Worm (Caenorhabditis elegans) whole organism, L4 larva: ENCODE data around the gene srlf-11.
A peak's percentile ranks its signal among the peaks of the same experiment; 100 is the strongest.

Experiments used
- F10B5.3 ChIP-seq: sonication (generic microtip); optimal IDR thresholded peaks from 2 replicates; lab custom pipeline; 2016; ENCODE audit warnings: mild to moderate bottlenecking, missing genetic modification characterization, missing compliant biosample characterization
- F37D6.2 ChIP-seq: sonication (generic microtip); optimal IDR thresholded peaks from 2 replicates; lab custom pipeline; 2016; ENCODE audit warnings: mild to moderate bottlenecking, missing genetic modification characterization, missing compliant biosample characterization
- R02D3.7 ChIP-seq: fragments of 150-350 bp; sonication (generic microtip); optimal IDR thresholded peaks from 3 replicates; lab custom pipeline; 2014; ENCODE audit warnings: missing biosample characterization, missing genetic modification characterization
- T20F7.1 ChIP-seq: fragments of 200-800 bp; sonication (Bioruptor generic); optimal IDR thresholded peaks from 2 replicates; lab custom pipeline; 2018; ENCODE audit warnings: mild to moderate bottlenecking, missing genetic modification characterization, missing compliant biosample characterization
- Y105C5A.15 ChIP-seq: fragments of 200-800 bp; sonication (Bioruptor generic); IDR thresholded peaks from 2 replicates; pipeline ENCODE4 v1.3.6; 2022; ENCODE audit warnings: missing genetic modification characterization, missing compliant biosample characterization
- ZK546.5 ChIP-seq, 2 experiments: sonication (generic microtip); optimal IDR thresholded peaks; 2 replicates each; lab custom pipeline; 2017; ENCODE audit warnings: missing biosample characterization in 2 of 2, missing genetic modification characterization in 2 of 2
- aly-2 ChIP-seq: sonication (generic microtip); optimal IDR thresholded peaks from 2 replicates; lab custom pipeline; 2018; ENCODE audit warnings: missing biosample characterization, missing genetic modification characterization
- ama-1 ChIP-seq: fragments of 150-350 bp; optimal IDR thresholded peaks from 2 replicates; lab custom pipeline; 2014; ENCODE audit warnings: inconsistent platforms, mixed read lengths
- attf-4 ChIP-seq: sonication (generic microtip); optimal IDR thresholded peaks from 3 replicates; lab custom pipeline; 2017; ENCODE audit warnings: missing biosample characterization, missing genetic modification characterization
- ceh-20 ChIP-seq: fragments of 200-800 bp; sonication (Bioruptor generic); IDR thresholded peaks from 2 replicates; pipeline ENCODE4 v1.3.6; 2022; ENCODE audit warnings: missing genetic modification reagents, missing genetic modification characterization, missing compliant biosample characterization
- ceh-28 ChIP-seq: fragments of 150-350 bp; optimal IDR thresholded peaks from 2 replicates; lab custom pipeline; 2014; ENCODE audit warnings: missing biosample characterization, missing genetic modification reagents, missing genetic modification characterization
- ceh-32 ChIP-seq: sonication (generic microtip); optimal IDR thresholded peaks from 2 replicates; lab custom pipeline; 2016; ENCODE audit warnings: mild to moderate bottlenecking, missing genetic modification characterization, missing compliant biosample characterization; ENCODE audit not compliant: poor library complexity
- ceh-44 ChIP-seq: fragments of 200-800 bp; sonication (Bioruptor generic); IDR thresholded peaks from 2 replicates; pipeline ENCODE4 v1.3.6; 2022; ENCODE audit warnings: missing genetic modification reagents, missing genetic modification characterization, missing compliant biosample characterization
- daf-12 ChIP-seq: fragments of 150-350 bp; optimal IDR thresholded peaks from 2 replicates; lab custom pipeline; 2014; ENCODE audit warnings: missing biosample characterization, missing genetic modification reagents, missing genetic modification characterization
- daf-19 ChIP-seq: fragments of 200-800 bp; sonication (Bioruptor generic); conservative IDR thresholded peaks from 2 replicates; pipeline ENCODE4 v1.3.6; 2022; ENCODE audit warnings: missing genetic modification characterization, missing compliant biosample characterization
- dmd-6 ChIP-seq: fragments of 200-800 bp; sonication (Bioruptor generic); IDR thresholded peaks from 2 replicates; pipeline ENCODE4 v1.3.6; 2022; ENCODE audit warnings: missing genetic modification reagents, missing genetic modification characterization, missing compliant biosample characterization
- dmd-8 ChIP-seq: fragments of 200-800 bp; sonication (Bioruptor generic); IDR thresholded peaks from 2 replicates; pipeline ENCODE4 v1.3.6; 2022; ENCODE audit warnings: missing genetic modification characterization, missing compliant biosample characterization
- dve-1 ChIP-seq: sonication (generic microtip); optimal IDR thresholded peaks from 2 replicates; lab custom pipeline; 2017; ENCODE audit warnings: antibody characterized with exemption, mild to moderate bottlenecking, missing genetic modification characterization, missing compliant biosample characterization; ENCODE audit not compliant: insufficient read depth
- egl-27 ChIP-seq: sonication (generic microtip); optimal IDR thresholded peaks from 3 replicates; lab custom pipeline; 2017; ENCODE audit warnings: missing biosample characterization, missing genetic modification reagents, missing genetic modification characterization
- fkh-10 ChIP-seq: fragments of 150-350 bp; optimal IDR thresholded peaks from 2 replicates; lab custom pipeline; 2014; ENCODE audit warnings: missing biosample characterization, missing genetic modification reagents, missing genetic modification characterization
- hlh-11 ChIP-seq: fragments of 200-800 bp; sonication (Bioruptor generic); optimal IDR thresholded peaks from 2 replicates; lab custom pipeline; 2018; ENCODE audit warnings: mild to moderate bottlenecking, missing genetic modification characterization, missing compliant biosample characterization
- hlh-30 ChIP-seq: sonication (generic microtip); optimal IDR thresholded peaks from 2 replicates; lab custom pipeline; 2017; ENCODE audit warnings: antibody characterized with exemption, mild to moderate bottlenecking, missing genetic modification characterization, missing compliant biosample characterization; ENCODE audit not compliant: insufficient read depth
- hmg-1.1 ChIP-seq: fragments of 200-800 bp; sonication (Bioruptor generic); IDR thresholded peaks from 2 replicates; pipeline ENCODE4 v1.3.6; 2022; ENCODE audit warnings: missing genetic modification reagents, missing genetic modification characterization, missing compliant biosample characterization
- lin-15B ChIP-seq: fragments of 150-350 bp; sonication (generic microtip); optimal IDR thresholded peaks from 3 replicates; lab custom pipeline; 2014; ENCODE audit warnings: missing biosample characterization, missing genetic modification characterization
- lin-29 ChIP-seq: fragments of 200-800 bp; sonication (Bioruptor generic); IDR thresholded peaks from 2 replicates; pipeline ENCODE4 v1.3.6; 2022; ENCODE audit warnings: missing genetic modification reagents, missing genetic modification characterization, missing compliant biosample characterization
- mdl-1 ChIP-seq, 2 experiments: fragments of 150-350 bp in 1 of 2; sonication (generic microtip) in 1 of 2; optimal IDR thresholded peaks; 2 replicates each; lab custom pipeline; 2014 to 2017; ENCODE audit warnings: missing biosample characterization in 2 of 2, missing genetic modification characterization in 2 of 2
- mdt-29 ChIP-seq: fragments of 200-800 bp; sonication (Bioruptor generic); IDR thresholded peaks from 2 replicates; pipeline ENCODE4 v1.3.6; 2022; ENCODE audit warnings: missing genetic modification reagents, missing genetic modification characterization, missing compliant biosample characterization
- mep-1 ChIP-seq: fragments of 150-350 bp; sonication (generic microtip); optimal IDR thresholded peaks from 3 replicates; lab custom pipeline; 2014; ENCODE audit warnings: missing biosample characterization, missing genetic modification characterization
- mes-2 ChIP-seq: sonication (generic microtip); optimal IDR thresholded peaks from 2 replicates; lab custom pipeline; 2016; ENCODE audit warnings: missing genotype, mild to moderate bottlenecking, missing genetic modification characterization, missing compliant biosample characterization; ENCODE audit not compliant: poor library complexity, severe bottlenecking
- mxl-3 ChIP-seq: fragments of 200-800 bp; sonication (Bioruptor generic); optimal IDR thresholded peaks from 2 replicates; lab custom pipeline; 2018; ENCODE audit warnings: mild to moderate bottlenecking, missing genetic modification characterization, missing compliant biosample characterization
- nhr-11 ChIP-seq: fragments of 150-350 bp; optimal IDR thresholded peaks from 2 replicates; lab custom pipeline; 2014; ENCODE audit warnings: missing biosample characterization, missing genetic modification characterization
- nhr-25 ChIP-seq: sonication (generic microtip); optimal IDR thresholded peaks from 2 replicates; lab custom pipeline; 2017; ENCODE audit warnings: missing genetic modification characterization, mild to moderate bottlenecking, missing compliant biosample characterization, antibody characterized with exemption, moderate library complexity, borderline replicate concordance; ENCODE audit not compliant: insufficient read depth
- nhr-42 ChIP-seq: fragments of 200-800 bp; sonication (Bioruptor generic); IDR thresholded peaks from 2 replicates; pipeline ENCODE4 v1.3.6; 2022; ENCODE audit warnings: missing genetic modification characterization, missing compliant biosample characterization
- nhr-6 ChIP-seq: fragments of 150-350 bp; optimal IDR thresholded peaks from 2 replicates; lab custom pipeline; 2014; ENCODE audit warnings: missing biosample characterization, missing genetic modification characterization
- nhr-77 ChIP-seq: fragments of 150-350 bp; optimal IDR thresholded peaks from 2 replicates; lab custom pipeline; 2014; ENCODE audit warnings: missing biosample characterization, missing genetic modification characterization
- pha-4 ChIP-seq, 2 experiments: fragments of 150-350 bp in 1 of 2; fragments of 200-800 bp in 1 of 2; sonication (Bioruptor generic) in 1 of 2; IDR thresholded peaks in 1 of 2; optimal IDR thresholded peaks in 1 of 2; 2 replicates each; pipeline versions ENCODE4 v1.3.6 to Lab custom; 2014 to 2022; ENCODE audit warnings: missing genetic modification characterization in 2 of 2, missing genetic modification reagents in 2 of 2, missing biosample characterization in 1 of 2, missing compliant biosample characterization in 1 of 2
- php-3 ChIP-seq: fragments of 200-800 bp; sonication (Bioruptor generic); IDR thresholded peaks from 2 replicates; pipeline ENCODE4 v1.3.6; 2022; ENCODE audit warnings: missing genetic modification reagents, missing genetic modification characterization, missing compliant biosample characterization
- sdz-12 ChIP-seq: fragments of 200-800 bp; sonication (Bioruptor generic); optimal IDR thresholded peaks from 2 replicates; lab custom pipeline; 2018; ENCODE audit warnings: mild to moderate bottlenecking, missing genetic modification characterization, missing compliant biosample characterization
- snpc-1.2 ChIP-seq: fragments of 200-800 bp; sonication (Bioruptor generic); IDR thresholded peaks from 2 replicates; pipeline ENCODE4 v1.3.6; 2022; ENCODE audit warnings: missing genetic modification reagents, missing genetic modification characterization, missing compliant biosample characterization
- snpc-4 ChIP-seq: fragments of 150-350 bp; optimal IDR thresholded peaks from 2 replicates; lab custom pipeline; 2014; ENCODE audit warnings: missing biosample characterization, missing genetic modification characterization
- spr-3 ChIP-seq: fragments of 200-800 bp; sonication (Bioruptor generic); optimal IDR thresholded peaks from 2 replicates; lab custom pipeline; 2018; ENCODE audit warnings: mild to moderate bottlenecking, missing genetic modification characterization, missing compliant biosample characterization
- unc-130 ChIP-seq: sonication (generic microtip); optimal IDR thresholded peaks from 2 replicates; lab custom pipeline; 2016; ENCODE audit warnings: missing genetic modification reagents, missing genetic modification characterization, missing compliant biosample characterization
- zfp-2 ChIP-seq: sonication (generic microtip); optimal IDR thresholded peaks from 2 replicates; lab custom pipeline; 2016; ENCODE audit warnings: mild to moderate bottlenecking, missing genetic modification characterization, missing compliant biosample characterization
- zfp-3 ChIP-seq: fragments of 200-800 bp; sonication (Bioruptor generic); conservative IDR thresholded peaks from 2 replicates; pipeline ENCODE4 v1.3.6; 2022; ENCODE audit warnings: missing genetic modification reagents, missing genetic modification characterization, missing compliant biosample characterization
- zip-11 ChIP-seq: fragments of 200-800 bp; sonication (Bioruptor generic); IDR thresholded peaks from 2 replicates; pipeline ENCODE4 v1.3.6; 2022; ENCODE audit warnings: missing genetic modification characterization, missing compliant biosample characterization
- zip-2 ChIP-seq: fragments of 150-350 bp; optimal IDR thresholded peaks from 2 replicates; lab custom pipeline; 2014; ENCODE audit warnings: missing biosample characterization, missing genetic modification characterization

The srlf-11 gene

DNA sequence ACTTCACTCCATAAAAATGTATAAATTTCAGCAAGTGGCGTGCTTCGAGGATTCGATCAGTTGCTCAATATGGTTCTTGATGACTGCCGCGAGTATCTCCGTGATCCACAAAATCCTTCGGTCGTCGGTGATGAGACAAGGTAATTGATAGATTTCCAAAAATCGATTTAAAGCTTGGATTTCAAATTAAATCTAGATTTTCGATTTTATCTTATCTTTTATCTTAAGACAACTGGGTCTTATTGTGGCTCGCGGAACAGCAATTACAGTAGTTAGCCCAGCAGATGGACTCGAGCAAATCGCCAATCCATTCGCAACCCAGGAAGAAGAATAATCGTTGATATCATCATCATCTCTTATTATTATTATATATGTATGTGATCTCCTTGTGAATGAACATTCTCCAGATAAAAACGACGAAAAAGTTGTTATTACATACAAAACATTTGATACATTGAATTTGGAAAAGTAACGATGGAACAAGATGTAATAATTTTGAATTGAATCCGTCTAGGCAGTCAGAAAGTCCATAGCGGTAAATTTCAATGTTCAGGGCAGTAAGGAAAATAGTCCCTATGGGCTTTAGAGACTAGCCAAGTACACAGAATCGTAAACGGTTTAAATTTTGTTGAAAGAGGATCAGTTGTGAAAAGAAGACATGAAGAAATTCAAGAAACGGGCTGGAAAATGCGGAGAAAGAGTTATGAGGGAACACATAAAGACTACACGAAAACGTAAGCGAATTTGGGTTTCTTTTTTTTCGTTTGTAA, 48.1 kb upstream of the srlf-11 start (continued):
- TF ChIP-seq zip-2 (no peak), php-3 (GFP tag; lab: Robert Waterston, UW) (no peak; the same call in 1 of the 2 replicates), daf-19 (no peak), zip-11 (no peak), unc-130 (GFP tag; lab: Kevin White, UChicago) (no peak)

DNA sequence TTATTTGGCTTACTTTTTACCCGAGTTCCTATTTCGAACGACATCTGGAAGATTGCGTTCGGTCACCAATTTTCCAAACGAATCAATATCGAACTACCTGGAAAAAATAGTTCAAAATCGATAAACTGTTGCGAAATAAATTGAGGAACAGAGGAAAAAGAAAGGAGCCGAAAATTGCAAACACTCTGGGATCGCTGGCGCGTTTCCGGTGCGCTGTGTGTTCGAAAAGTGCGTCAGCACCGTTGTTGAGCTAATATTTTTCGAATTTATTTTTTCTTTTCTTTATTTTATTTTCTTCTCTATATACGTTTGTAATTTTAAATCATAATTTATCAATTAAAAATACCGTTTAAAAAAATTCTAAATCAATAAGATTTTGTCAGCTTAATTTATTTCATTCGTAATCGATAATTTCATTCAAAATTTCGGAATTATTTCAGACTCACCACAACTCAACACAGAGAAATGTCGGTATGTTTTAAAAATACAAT, 47.3 kb upstream of the srlf-11 start, which contains the start of the genes dnc-1 and lsm-7:
dnc-1 (minus strand) TSS at position 142 of the 491 bp plus-strand sequence.
lsm-7 (plus strand) TSS at position 441 of the 491 bp plus-strand sequence.
- TF ChIP-seq daf-12 (tag; lab: Kevin White, UChicago) (no peak), unc-130 (GFP tag; lab: Kevin White, UChicago) (peak; percentile 6), mes-2 (tag; lab: Kevin White, UChicago) (peak; percentile 80), dmd-6 (GFP tag; lab: Robert Waterston, UW) (peak; percentile 71), mdl-1 (tag; optimal IDR thresholded peaks at IDR 0.05; lab: Kevin White, UChicago) (peak in 1 of 2 experiments; percentile 48), attf-4 (tag; lab: Kevin White, UChicago) (no peak), T20F7.1 (peak; percentile 66), sdz-12 (GFP tag; lab: Kevin White, UChicago) (no peak), spr-3 (no peak), dve-1 (tag; lab: Kevin White, UChicago) (peak; percentile 79), dmd-8 (GFP tag; lab: Robert Waterston, UW) (peak; percentile 16; the same call in 1 of the 2 replicates), hlh-30 (tag; lab: Kevin White, UChicago) (peak; percentile 75), ama-1 (lab: Kevin White, UChicago) (peak; percentile 8), nhr-25 (tag; lab: Kevin White, UChicago) (peak; percentile 2), nhr-11 (tag; lab: Kevin White, UChicago) (peak; percentile 41), ceh-32 (tag; lab: Kevin White, UChicago) (no peak), ceh-20 (GFP tag; lab: Robert Waterston, UW) (peak; percentile 65), zfp-2 (tag; lab: Kevin White, UChicago) (no peak), ceh-28 (tag; lab: Kevin White, UChicago) (no peak), snpc-4 (no peak), ZK546.5 (tag; optimal IDR thresholded peaks at IDR 0.05; lab: Kevin White, UChicago) (no peak), mdt-29 (peak; percentile 25; the same call in 1 of the 2 replicates), nhr-42 (GFP tag; lab: Robert Waterston, UW) (no peak), hlh-11 (peak; percentile 79), zfp-3 (peak; percentile 81), F37D6.2 (tag; lab: Kevin White, UChicago) (peak; percentile 5), zip-11 (no peak), mxl-3 (peak; percentile 8), lin-29 (GFP tag; lab: Robert Waterston, UW) (peak; percentile 7; the same call in 1 of the 2 replicates), mep-1 (tag; lab: Kevin White, UChicago) (peak; percentile 88), nhr-6 (tag; lab: Kevin White, UChicago) (peak; percentile 65), lin-15B (tag; lab: Kevin White, UChicago) (no peak), R02D3.7 (tag; lab: Kevin White, UChicago) (no peak), snpc-1.2 (GFP tag; lab: Robert Waterston, UW) (peak; percentile 55; the same call in 1 of the 2 replicates), egl-27 (tag; lab: Kevin White, UChicago) (no peak), pha-4 (GFP tag; IDR thresholded peaks at IDR 0.05; lab: Robert Waterston, UW) (no peak; the same call in 1 of the 2 replicates), pha-4 (tag; optimal IDR thresholded peaks at IDR 0.05; lab: Kevin White, UChicago) (peak; percentile 15), fkh-10 (GFP tag; lab: Kevin White, UChicago) (peak; percentile 63), ceh-44 (peak; percentile 79), Y105C5A.15 (GFP tag; lab: Robert Waterston, UW) (no peak), aly-2 (tag; lab: Kevin White, UChicago) (no peak), nhr-77 (tag; lab: Kevin White, UChicago) (peak; percentile 70), hmg-1.1 (peak; percentile 72), F10B5.3 (no peak)
